Worm (Caenorhabditis elegans) whole organism, L1 larva: ENCODE data around the gene C42C1.19.
"Not testable (repeated sequence)": the region's sequence is repeated elsewhere in the genome, so short reads cannot be mapped to it uniquely, and the experiment has no call there.

Source experiments
- aha-1 ChIP-seq: fragments of 150-350 bp; optimal IDR thresholded peaks from 2 replicates; lab custom pipeline; 2014; ENCODE audit warnings: missing biosample characterization, missing genetic modification characterization
- ceh-82 ChIP-seq, 3 experiments: fragments of 150-350 bp in 1 of 3; sonication (generic microtip) in 2 of 3; optimal IDR thresholded peaks; 2 replicates each; lab custom pipeline; 2014 to 2017; ENCODE audit warnings: missing biosample characterization in 3 of 3, missing genetic modification characterization in 3 of 3
- efl-1 ChIP-seq, 4 experiments: fragments of 150-350 bp; optimal IDR thresholded peaks in 3 of 4; peaks in 1 of 4; 1 replicate in 1 of 4; 2 replicates in 3 of 4; lab custom pipeline; 2014; ENCODE audit warnings: missing biosample characterization in 2 of 4, missing genetic modification characterization in 2 of 4, missing genetic modification reagents in 2 of 4
- efl-3 ChIP-seq: fragments of 200-800 bp; sonication (Bioruptor generic); optimal IDR thresholded peaks from 2 replicates; lab custom pipeline; 2018; ENCODE audit warnings: mild to moderate bottlenecking, missing genetic modification characterization, missing compliant biosample characterization
- egl-13 ChIP-seq: sonication (generic microtip); optimal IDR thresholded peaks from 2 replicates; lab custom pipeline; 2016; ENCODE audit warnings: missing genotype, missing genetic modification reagents, missing genetic modification characterization, missing compliant biosample characterization
- elt-2 ChIP-seq: sonication (generic microtip); optimal IDR thresholded peaks from 2 replicates; lab custom pipeline; 2016; ENCODE audit warnings: missing genetic modification characterization, mild to moderate bottlenecking, inconsistent platforms, missing compliant biosample characterization, missing genetic modification reagents
- fos-1 ChIP-seq: fragments of 150-350 bp; optimal IDR thresholded peaks from 2 replicates; lab custom pipeline; 2014; ENCODE audit warnings: missing biosample characterization, missing genetic modification characterization
- grh-1 ChIP-seq: fragments of 200-800 bp; sonication (Bioruptor generic); IDR thresholded peaks from 2 replicates; pipeline ENCODE4 v1.3.6; 2022; ENCODE audit warnings: missing genetic modification reagents, missing genetic modification characterization, missing compliant biosample characterization
- hlh-17 ChIP-seq: fragments of 200-800 bp; sonication (Bioruptor generic); optimal IDR thresholded peaks from 2 replicates; lab custom pipeline; 2018; ENCODE audit warnings: missing genetic modification characterization, mild to moderate bottlenecking, missing compliant biosample characterization, moderate library complexity, borderline replicate concordance
- hpl-2 ChIP-seq: fragments of 150-350 bp; optimal IDR thresholded peaks from 2 replicates; lab custom pipeline; 2014; ENCODE audit warnings: missing biosample characterization, missing genetic modification reagents, missing genetic modification characterization
- lin-14 ChIP-seq: fragments of 200-800 bp; sonication (Bioruptor generic); optimal IDR thresholded peaks from 2 replicates; lab custom pipeline; 2018; ENCODE audit warnings: mild to moderate bottlenecking, missing genetic modification characterization, moderate library complexity, missing compliant biosample characterization
- lin-15B ChIP-seq: fragments of 150-350 bp; sonication (generic microtip); optimal IDR thresholded peaks from 3 replicates; lab custom pipeline; 2014; ENCODE audit warnings: missing biosample characterization, missing genetic modification characterization
- lin-39 ChIP-seq: fragments of 150-350 bp; optimal IDR thresholded peaks from 2 replicates; lab custom pipeline; 2014; ENCODE audit warnings: missing biosample characterization, missing genetic modification reagents, missing genetic modification characterization
- mdl-1 ChIP-seq, 2 experiments: fragments of 150-350 bp; optimal IDR thresholded peaks; 2 replicates each; lab custom pipeline; 2014 to 2017; ENCODE audit warnings: missing biosample characterization in 2 of 2, missing genetic modification characterization in 2 of 2, inconsistent platforms in 1 of 2
- mef-2 ChIP-seq: fragments of 150-350 bp; optimal IDR thresholded peaks from 2 replicates; lab custom pipeline; 2014; ENCODE audit warnings: missing biosample characterization, missing genetic modification characterization
- nhr-12 ChIP-seq: sonication (generic microtip); optimal IDR thresholded peaks from 2 replicates; lab custom pipeline; 2017; ENCODE audit warnings: missing biosample characterization, missing genetic modification characterization
- nhr-20 ChIP-seq: sonication (generic microtip); optimal IDR thresholded peaks from 2 replicates; lab custom pipeline; 2016; ENCODE audit warnings: mild to moderate bottlenecking, missing genetic modification characterization, missing compliant biosample characterization
- nhr-76 ChIP-seq: sonication (generic microtip); optimal IDR thresholded peaks from 2 replicates; lab custom pipeline; 2017; ENCODE audit warnings: missing biosample characterization, missing genetic modification characterization
- nhr-77 ChIP-seq: fragments of 150-350 bp; optimal IDR thresholded peaks from 2 replicates; lab custom pipeline; 2014; ENCODE audit warnings: missing biosample characterization, missing genetic modification characterization
- nhr-84 ChIP-seq: sonication (generic microtip); optimal IDR thresholded peaks from 2 replicates; lab custom pipeline; 2017; ENCODE audit warnings: missing biosample characterization, missing genetic modification characterization
- pag-3 ChIP-seq: sonication (generic microtip); optimal IDR thresholded peaks from 2 replicates; lab custom pipeline; 2017; ENCODE audit warnings: missing genetic modification characterization, mild to moderate bottlenecking, missing compliant biosample characterization, antibody characterized with exemption, borderline replicate concordance; ENCODE audit not compliant: insufficient read depth
- pqm-1 ChIP-seq: sonication (generic microtip); optimal IDR thresholded peaks from 3 replicates; lab custom pipeline; 2017; ENCODE audit warnings: missing biosample characterization, missing genetic modification characterization
- sptf-1 ChIP-seq: fragments of 150-350 bp; optimal IDR thresholded peaks from 2 replicates; lab custom pipeline; 2014; ENCODE audit warnings: missing biosample characterization, missing genetic modification characterization
- swsn-7 ChIP-seq: sonication (generic microtip); optimal IDR thresholded peaks from 2 replicates; lab custom pipeline; 2016; ENCODE audit warnings: missing genetic modification characterization, missing compliant biosample characterization
- tlp-1 ChIP-seq: fragments of 150-350 bp; optimal IDR thresholded peaks from 2 replicates; lab custom pipeline; 2014; ENCODE audit warnings: missing biosample characterization, missing genetic modification characterization
- xbp-1 ChIP-seq: sonication (generic microtip); optimal IDR thresholded peaks from 2 replicates; lab custom pipeline; 2016; ENCODE audit warnings: missing genetic modification characterization, missing compliant biosample characterization
- zag-1 ChIP-seq: fragments of 150-350 bp; optimal IDR thresholded peaks from 2 replicates; lab custom pipeline; 2014; ENCODE audit warnings: missing biosample characterization, missing genetic modification characterization
- ztf-4 ChIP-seq: fragments of 150-350 bp; optimal IDR thresholded peaks from 2 replicates; lab custom pipeline; 2014; ENCODE audit warnings: missing biosample characterization, missing genetic modification characterization

Gene C42C1.19

ce11 chrIV:12301161-12301560, 18.6 kb downstream of the C42C1.19 start, which contains the start of gene oac-59:
Gene oac-59 (minus strand): TSS chrIV:12301261.
- TF ChIP-seq aha-1 (tag; lab: Kevin White, UChicago) (no peak), hpl-2 (no peak), sptf-1 (tag; lab: Kevin White, UChicago) (no peak)

- TF ChIP-seq elt-2 (tag; lab: Kevin White, UChicago) (peak; percentile 43), egl-13 (no peak)
Observed at ce11 chrIV:12302885-12303284, 20.3 kb downstream of the C42C1.19 start.

- no peak for TF ChIP-seq lin-15B (tag; lab: Kevin White, UChicago)
- no peak for TF ChIP-seq hlh-17 (GFP tag; lab: Kevin White, UChicago)
- TF ChIP-seq xbp-1 (tag; lab: Kevin White, UChicago) = no peak
- TF ChIP-seq mdl-1 (tag; optimal IDR thresholded peaks at IDR 0.05; lab: Kevin White, UChicago) = no peak
- TF ChIP-seq nhr-76 = no peak
- TF ChIP-seq sptf-1 (tag; lab: Kevin White, UChicago) = no peak
- no peak for TF ChIP-seq ceh-82 (tag; optimal IDR thresholded peaks at IDR 0.05; lab: Kevin White, UChicago)
- no peak for TF ChIP-seq swsn-7 (tag; lab: Kevin White, UChicago)
- no peak for TF ChIP-seq aha-1 (tag; lab: Kevin White, UChicago)
- TF ChIP-seq zag-1 (tag; lab: Kevin White, UChicago) = no peak
- no peak for TF ChIP-seq fos-1
- TF ChIP-seq ztf-4 = no peak
- TF ChIP-seq lin-39 (tag; lab: Kevin White, UChicago) = no peak
- TF ChIP-seq pag-3 (tag; lab: Kevin White, UChicago) = no peak
- TF ChIP-seq tlp-1 (tag; lab: Kevin White, UChicago) = no peak
- no peak for TF ChIP-seq nhr-20 (tag; lab: Kevin White, UChicago)
- no peak for TF ChIP-seq mef-2
Observed at ce11 chrIV:12304750-12305149, 22.2 kb downstream of the C42C1.19 start.

ce11 chrIV:12305956-12306355, 23.4 kb downstream of the C42C1.19 start:
- TF ChIP-seq elt-2 (tag; lab: Kevin White, UChicago) (peak; percentile 69), grh-1 (GFP tag; lab: Robert Waterston, UW) (no peak)
- TF ChIP-seq, all 84 proteins: peak for 1

DNA sequence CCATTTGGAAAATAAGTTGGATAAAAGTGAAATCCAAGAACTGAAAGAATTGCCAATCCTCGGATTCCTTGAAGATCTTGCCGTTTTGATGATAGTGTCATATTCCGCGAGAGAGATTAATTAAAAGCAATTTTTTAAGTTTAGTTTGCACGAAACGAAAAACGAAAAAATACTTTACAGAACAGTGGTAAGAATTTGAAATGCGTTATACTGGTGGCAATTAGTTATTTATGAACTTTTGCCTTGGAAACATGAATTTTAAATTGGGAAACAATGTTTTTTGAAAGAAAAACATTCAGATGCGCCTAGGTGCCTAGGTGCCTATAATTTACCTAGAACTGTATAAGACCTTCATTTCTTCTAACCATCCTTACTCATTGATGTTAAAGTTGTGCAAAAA, 25.2 kb downstream of the C42C1.19 start, which contains the start of gene oac-57:
TSS of gene oac-57 (minus strand) at position 101 of the 400 bp plus-strand sequence.
- TF ChIP-seq lin-14 (GFP tag; lab: Kevin White, UChicago) (no peak), nhr-77 (tag; lab: Kevin White, UChicago) (no peak), ceh-82 (tag; optimal IDR thresholded peaks at IDR 0.05; lab: Kevin White, UChicago) (no peak)

DNA sequence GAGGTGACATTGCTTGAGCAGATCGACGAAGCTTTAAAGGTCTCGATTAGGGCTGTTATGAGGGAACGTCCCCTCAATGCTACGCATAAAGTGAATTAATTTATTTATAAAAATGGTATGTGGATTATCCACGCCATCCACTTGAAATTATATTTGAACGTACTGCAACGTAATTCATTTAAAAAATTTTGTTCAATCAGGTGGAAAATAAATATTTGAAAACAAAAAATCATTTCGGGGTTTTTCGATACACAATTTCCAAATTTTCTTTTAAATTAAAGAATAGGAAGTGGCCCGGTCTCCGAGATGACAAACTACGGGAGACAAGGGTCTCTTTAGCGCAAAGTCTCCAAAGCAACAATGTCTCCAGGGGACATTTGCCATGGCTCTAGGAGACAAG, 29.1 kb downstream of the C42C1.19 start, which contains the start of gene oac-58:
TSS of gene oac-58 (minus strand) at position 101 of the 400 bp plus-strand sequence.
- TF ChIP-seq efl-1 (optimal IDR thresholded peaks at IDR 0.05; lab: Kevin White, UChicago) = no peak
- peak in 1 of 2 experiments; percentile 33 for TF ChIP-seq efl-1 (GFP tag; optimal IDR thresholded peaks at IDR 0.05 in 1 of 2; lab: Kevin White, UChicago)
- TF ChIP-seq efl-3 (GFP tag; lab: Kevin White, UChicago) = no peak

DNA sequence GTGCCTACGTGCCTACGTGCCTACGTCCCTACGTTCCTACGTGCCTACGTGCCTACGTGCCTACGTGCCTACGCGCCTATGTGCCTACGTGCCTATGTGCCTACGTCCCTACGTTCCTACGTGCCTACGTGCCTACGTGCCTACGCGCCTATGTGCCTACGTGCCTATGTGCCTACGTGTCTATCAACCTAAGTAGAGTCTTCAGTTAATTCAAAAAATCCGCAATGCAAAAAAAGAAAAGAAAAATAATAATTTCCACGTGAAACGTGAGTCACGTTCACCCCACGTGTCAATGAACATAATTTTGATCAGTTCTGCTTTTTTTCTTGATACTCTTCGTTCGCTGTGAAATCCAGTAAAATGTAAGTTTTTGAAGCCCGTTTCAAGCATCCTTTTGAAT, 44.4 kb downstream of the C42C1.19 start, which contains the start of gene F19B6.3:
TSS of gene F19B6.3 (plus strand) at position 301 of the 400 bp plus-strand sequence.
- not testable (repeated sequence) for TF ChIP-seq nhr-12, nhr-84, pqm-1 (tag; lab: Kevin White, UChicago)
